Worm (Caenorhabditis elegans): ENCODE measurements around the gene ddx-35.

ddx-35 gene

DNA sequence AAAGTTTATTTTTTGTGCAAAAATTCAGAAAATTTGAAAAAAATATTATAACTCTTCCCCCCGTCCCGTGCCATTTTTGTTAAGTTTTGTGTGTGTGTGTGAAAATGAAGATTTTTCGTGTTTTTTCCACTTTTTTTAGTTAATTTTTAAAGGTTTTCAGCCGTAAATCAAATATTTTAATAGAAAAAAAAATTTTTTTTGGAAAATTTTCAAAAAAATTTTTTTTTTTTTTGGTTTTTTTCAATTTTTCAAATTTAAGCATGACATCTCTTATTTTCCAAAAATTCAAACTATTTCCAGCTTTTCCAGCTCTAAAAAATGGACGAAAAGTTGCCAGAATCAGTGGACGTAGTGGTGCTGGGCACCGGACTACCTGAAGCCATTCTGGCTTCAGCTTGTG lies 15.8 kb upstream of the ddx-35 start, which contains the start of gene rep-1:
TSS of gene rep-1 (plus strand) at position 301 of the 400 bp plus-strand sequence.
- TF ChIP-seq alr-1 (tag; optimal IDR thresholded peaks at IDR 0.05) (no peak), elt-3 (tag; optimal IDR thresholded peaks at IDR 0.05) (no peak), nhr-6 (tag; optimal IDR thresholded peaks at IDR 0.05) (no peak), ama-1 (optimal IDR thresholded peaks at IDR 0.05) (no peak), F13H6.1 (tag; optimal IDR thresholded peaks at IDR 0.05) (no peak), peb-1 (tag; optimal IDR thresholded peaks at IDR 0.05) (no peak), nhr-21 (tag; optimal IDR thresholded peaks at IDR 0.05) (no peak), nhr-11 (tag; optimal IDR thresholded peaks at IDR 0.05) (no peak), gmeb-1 (tag; optimal IDR thresholded peaks at IDR 0.05) (no peak), unc-62 (GFP tag; optimal IDR thresholded peaks at IDR 0.05) (no peak), nhr-23 (tag; optimal IDR thresholded peaks at IDR 0.05) (no peak), C34F6.9 (tag; optimal IDR thresholded peaks at IDR 0.05) (no peak)

DNA sequence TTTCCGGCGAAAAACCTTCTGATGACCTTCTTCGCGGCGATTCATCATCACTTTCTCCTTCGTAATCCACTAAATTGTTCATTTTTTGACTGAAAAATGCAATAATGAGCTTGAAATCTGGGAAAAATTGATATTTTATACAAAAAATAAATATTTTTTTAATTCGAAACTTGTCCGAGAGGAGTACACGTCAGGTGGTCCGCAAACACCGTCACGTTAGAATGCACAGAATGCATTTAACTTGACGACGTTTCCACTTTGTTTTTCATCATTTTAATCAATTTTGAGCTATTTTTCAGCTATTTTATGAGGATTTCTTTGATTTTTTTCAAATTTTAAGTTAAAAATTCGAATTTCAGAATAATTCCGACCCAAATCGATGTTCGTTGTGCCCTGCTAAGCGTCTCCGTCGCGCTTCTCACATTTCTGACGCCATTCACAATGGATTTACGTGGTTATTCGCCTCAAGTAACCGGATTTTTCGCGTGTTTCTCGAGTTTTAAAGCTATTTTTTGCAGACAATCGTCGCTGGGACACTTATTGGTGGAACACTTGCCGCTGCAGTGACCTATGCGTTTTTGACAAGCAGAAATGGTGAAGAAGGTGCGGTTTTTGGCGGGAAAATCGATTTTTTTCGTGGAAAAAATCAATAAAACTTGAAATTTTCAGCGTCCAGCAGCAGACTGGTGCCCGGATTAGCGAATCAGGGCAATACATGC lies 4.4 kb upstream of the ddx-35 start, which contains the start of the genes eelo-1 and Y67D2.2:
TSS of gene eelo-1 (minus strand) at position 89 of the 719 bp plus-strand sequence.
TSS of gene Y67D2.2 (plus strand) at position 360 of the 719 bp plus-strand sequence.
- TF ChIP-seq elt-1 (tag; optimal IDR thresholded peaks at IDR 0.05) (no peak), aly-2 (tag; optimal IDR thresholded peaks at IDR 0.05) (no peak), gmeb-1 (tag; optimal IDR thresholded peaks at IDR 0.05) (peak; percentile 79), sma-3 (GFP tag; optimal IDR thresholded peaks at IDR 0.05) (peak; percentile 36), blmp-1 (tag; optimal IDR thresholded peaks at IDR 0.05; ENCODE audit: insufficient read depth) (peak; percentile 20), mab-5 (tag; optimal IDR thresholded peaks at IDR 0.05) (peak; percentile 2), fos-1 (tag; optimal IDR thresholded peaks at IDR 0.05) (no peak), lsy-2 (tag; optimal IDR thresholded peaks at IDR 0.05) (peak; percentile 79 to 89), C34F6.9 (tag; optimal IDR thresholded peaks at IDR 0.05) (peak; percentile 64), snpc-4 (tag; optimal IDR thresholded peaks at IDR 0.05) (peak; percentile 6), lin-13 (GFP tag; optimal IDR thresholded peaks at IDR 0.05) (peak; percentile 86), unc-62 (GFP tag; optimal IDR thresholded peaks at IDR 0.05) (no peak), nhr-6 (tag; optimal IDR thresholded peaks at IDR 0.05) (peak; percentile 46), unc-55 (GFP tag; optimal IDR thresholded peaks at IDR 0.05) (peak; percentile 75), nhr-21 (tag; optimal IDR thresholded peaks at IDR 0.05) (peak; percentile 49), nhr-25 (tag; optimal IDR thresholded peaks at IDR 0.05) (peak; percentile 55), ztf-4 (tag; optimal IDR thresholded peaks at IDR 0.05) (no peak), F13H6.1 (tag; optimal IDR thresholded peaks at IDR 0.05) (peak; percentile 53), crh-2 (tag; optimal IDR thresholded peaks at IDR 0.05) (peak; percentile 70), Y55F3AM.14 (GFP tag; optimal IDR thresholded peaks at IDR 0.05) (no peak), ztf-1 (GFP tag; conservative IDR thresholded peaks at IDR 0.05) (no peak)

DNA sequence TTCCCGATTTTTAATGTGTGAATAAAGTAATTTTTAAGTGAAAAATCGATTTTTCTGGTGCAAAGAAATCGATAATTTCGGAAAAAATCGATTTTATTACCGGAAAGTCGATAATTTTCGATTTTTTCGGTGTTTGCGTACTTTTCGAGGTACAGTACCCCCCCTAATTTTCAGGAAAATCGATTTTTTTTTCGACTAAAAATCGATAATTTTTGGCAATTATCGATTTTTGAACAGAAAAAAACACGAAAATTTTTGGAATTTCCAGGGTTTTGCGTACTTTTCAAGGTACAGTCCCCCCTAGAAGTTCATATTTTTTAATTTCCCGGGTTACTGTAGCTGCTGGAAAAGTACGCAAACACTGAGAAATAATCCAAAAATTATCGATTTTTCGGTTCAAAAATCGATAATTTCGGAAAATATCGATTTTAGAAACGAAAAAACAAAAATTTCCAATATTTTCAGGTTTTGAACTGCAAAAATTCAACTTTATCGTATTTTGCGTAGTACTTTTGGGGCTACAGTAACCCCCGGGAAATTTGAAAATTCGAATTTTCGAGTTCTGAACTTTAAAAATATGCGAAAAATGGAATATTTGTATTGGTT lies 10.7 kb downstream of the ddx-35 start:
- TF ChIP-seq unc-55 (GFP tag; optimal IDR thresholded peaks at IDR 0.05) (no peak), nhr-10 (tag; optimal IDR thresholded peaks at IDR 0.05) (no peak), alr-1 (tag; optimal IDR thresholded peaks at IDR 0.05) (no peak), skn-1 (tag; optimal IDR thresholded peaks at IDR 0.05) (no peak), nhr-21 (tag; optimal IDR thresholded peaks at IDR 0.05) (no peak), nhr-12 (tag; optimal IDR thresholded peaks at IDR 0.05) (no peak), egl-27 (tag; optimal IDR thresholded peaks at IDR 0.05) (no peak), mbf-1 (tag; optimal IDR thresholded peaks at IDR 0.05) (no peak), snpc-4 (tag; optimal IDR thresholded peaks at IDR 0.05) (no peak), nhr-25 (tag; optimal IDR thresholded peaks at IDR 0.05) (no peak), unc-62 (GFP tag; optimal IDR thresholded peaks at IDR 0.05) (no peak), unc-39 (tag; optimal IDR thresholded peaks at IDR 0.05) (no peak), lin-39 (tag; optimal IDR thresholded peaks at IDR 0.05) (no peak)

DNA sequence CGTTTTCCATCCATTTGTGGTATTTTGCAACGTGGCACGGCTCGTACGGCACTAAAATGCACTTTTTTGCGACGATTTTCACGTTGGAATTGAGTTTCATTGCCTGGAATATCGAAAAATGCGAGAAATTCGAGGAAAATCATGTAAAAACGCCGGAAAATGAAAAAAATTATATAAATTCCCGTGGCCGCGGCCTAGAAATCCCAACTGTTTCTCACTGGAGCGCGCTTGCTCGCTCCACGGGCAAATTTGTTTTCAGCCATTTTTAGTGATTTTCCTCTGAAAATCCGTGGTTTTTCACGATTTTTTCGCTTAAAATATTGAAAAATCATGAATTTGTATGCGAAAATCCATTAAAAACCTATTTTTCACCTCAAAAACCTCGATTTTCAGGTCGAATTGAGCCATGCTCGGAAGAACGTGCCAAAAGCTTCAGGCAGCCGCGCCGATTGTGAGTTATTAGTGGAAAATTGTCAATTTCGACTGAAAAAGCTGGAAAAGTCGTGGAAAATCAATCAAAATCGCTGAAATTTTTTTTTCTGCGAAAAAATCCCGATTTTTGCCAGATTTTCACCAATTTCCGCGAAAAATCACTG lies 14.0 kb downstream of the ddx-35 start, which contains the start of the genes Y67D2.5 and cisd-3.2:
TSS of gene Y67D2.5 (minus strand) at position 145 of the 596 bp plus-strand sequence.
TSS of gene cisd-3.2 (plus strand) at position 394 of the 596 bp plus-strand sequence.
- TF ChIP-seq lsy-2 (tag; optimal IDR thresholded peaks at IDR 0.05) (peak in 1 of 2 experiments; percentile 37), F13H6.1 (tag; optimal IDR thresholded peaks at IDR 0.05) (peak; percentile 23), lin-13 (GFP tag; optimal IDR thresholded peaks at IDR 0.05) (peak; percentile 44), mab-5 (tag; optimal IDR thresholded peaks at IDR 0.05) (no peak), ZK546.5 (tag; optimal IDR thresholded peaks at IDR 0.05) (no peak), gmeb-1 (tag; optimal IDR thresholded peaks at IDR 0.05) (peak; percentile 43), C34F6.9 (tag; optimal IDR thresholded peaks at IDR 0.05) (peak; percentile 30), unc-55 (GFP tag; optimal IDR thresholded peaks at IDR 0.05) (peak; percentile 40)

All from whole organism, L2 larva.